Worm (Caenorhabditis elegans) whole organism, mixed stage, embryonic: ENCODE data around the gene irld-51.

ENCODE experiments used
- ceh-39 ChIP-seq: fragments of 150-350 bp; optimal IDR thresholded peaks from 2 replicates; lab custom pipeline; 2014; ENCODE audit warnings: missing biosample characterization, missing genetic modification characterization
- elt-1 ChIP-seq: sonication (generic microtip); optimal IDR thresholded peaks from 2 replicates; lab custom pipeline; 2017; ENCODE audit warnings: missing genetic modification characterization, mild to moderate bottlenecking, missing compliant biosample characterization, antibody characterized with exemption, moderate library complexity, borderline replicate concordance; ENCODE audit not compliant: insufficient read depth
- elt-3 ChIP-seq: fragments of 150-350 bp; optimal IDR thresholded peaks from 2 replicates; lab custom pipeline; 2014; ENCODE audit warnings: missing biosample characterization, missing genetic modification characterization
- lin-13 ChIP-seq: fragments of 150-350 bp; optimal IDR thresholded peaks from 2 replicates; lab custom pipeline; 2014; ENCODE audit warnings: missing biosample characterization, missing genetic modification characterization
- lsy-2 ChIP-seq: fragments of 150-350 bp; optimal IDR thresholded peaks from 2 replicates; lab custom pipeline; 2014; ENCODE audit warnings: missing biosample characterization, missing genetic modification characterization
- nhr-2 ChIP-seq: fragments of 150-350 bp; optimal IDR thresholded peaks from 2 replicates; lab custom pipeline; 2014; ENCODE audit warnings: missing biosample characterization, missing genetic modification characterization
- nhr-237 ChIP-seq: fragments of 150-350 bp; optimal IDR thresholded peaks from 2 replicates; lab custom pipeline; 2014; ENCODE audit warnings: missing biosample characterization, missing genetic modification characterization
- nhr-28 ChIP-seq: fragments of 150-350 bp; optimal IDR thresholded peaks from 2 replicates; lab custom pipeline; 2014; ENCODE audit warnings: missing biosample characterization, missing genetic modification characterization
- pha-4 ChIP-seq: fragments of 150-350 bp; optimal IDR thresholded peaks from 2 replicates; lab custom pipeline; 2018; ENCODE audit warnings: missing biosample characterization, missing genetic modification reagents, missing genetic modification characterization
- tbx-8 ChIP-seq: fragments of 200-800 bp; sonication (Bioruptor generic); optimal IDR thresholded peaks from 2 replicates; lab custom pipeline; 2018; ENCODE audit warnings: mild to moderate bottlenecking, missing genetic modification characterization, moderate library complexity, missing compliant biosample characterization
- zip-8 ChIP-seq: fragments of 150-350 bp; optimal IDR thresholded peaks from 2 replicates; lab custom pipeline; 2014; ENCODE audit warnings: missing biosample characterization, missing genetic modification characterization
- ztf-11 ChIP-seq: fragments of 150-350 bp; optimal IDR thresholded peaks from 2 replicates; lab custom pipeline; 2014; ENCODE audit warnings: missing biosample characterization, missing genetic modification characterization

ce11 chrII:2929846-2930245 is 22.7 kb downstream of the irld-51 start:
- TF ChIP-seq elt-1 (no peak), ztf-11 (tag; lab: Kevin White, UChicago) (no peak), nhr-237 (tag; lab: Kevin White, UChicago) (no peak), lsy-2 (tag; lab: Kevin White, UChicago) (no peak), nhr-28 (tag; lab: Kevin White, UChicago) (no peak), elt-3 (no peak), zip-8 (tag; lab: Kevin White, UChicago) (no peak), pha-4 (no peak), lin-13 (tag; lab: Kevin White, UChicago) (no peak), tbx-8 (GFP tag; lab: Kevin White, UChicago) (no peak), nhr-2 (no peak), ceh-39 (tag; lab: Kevin White, UChicago) (no peak)
